Worm (Caenorhabditis elegans) whole organism, L4 larva: Measurements from ENCODE around the gene nas-31.

Experiments
- F37D6.2 ChIP-seq: sonication (generic microtip); optimal IDR thresholded peaks from 2 replicates; lab custom pipeline; 2016; ENCODE audit warnings: mild to moderate bottlenecking, missing genetic modification characterization, missing compliant biosample characterization
- F44E2.7 ChIP-seq: fragments of 200-800 bp; sonication (Bioruptor generic); IDR thresholded peaks from 2 replicates; pipeline ENCODE4 v2.1.2; 2022; ENCODE audit warnings: missing genetic modification characterization, missing compliant biosample characterization
- F49E8.2 ChIP-seq: sonication (generic microtip); optimal IDR thresholded peaks from 2 replicates; lab custom pipeline; 2016; ENCODE audit warnings: missing compliant biosample characterization, mild to moderate bottlenecking, missing genetic modification characterization, borderline replicate concordance
- Y75B8A.6 ChIP-seq: fragments of 200-800 bp; sonication (Bioruptor generic); IDR thresholded peaks from 2 replicates; pipeline ENCODE4 v1.3.6; 2022; ENCODE audit warnings: missing genetic modification reagents, missing genetic modification characterization, missing compliant biosample characterization
- ama-1 ChIP-seq: fragments of 150-350 bp; optimal IDR thresholded peaks from 2 replicates; lab custom pipeline; 2014; ENCODE audit warnings: inconsistent platforms, mixed read lengths
- arid-1 ChIP-seq: fragments of 200-800 bp; sonication (Bioruptor generic); conservative IDR thresholded peaks from 2 replicates; pipeline ENCODE4 v1.3.6; 2022; ENCODE audit warnings: missing genetic modification reagents, missing genetic modification characterization, missing compliant biosample characterization
- ceh-28 ChIP-seq: fragments of 150-350 bp; optimal IDR thresholded peaks from 2 replicates; lab custom pipeline; 2014; ENCODE audit warnings: missing biosample characterization, missing genetic modification reagents, missing genetic modification characterization
- ces-1 ChIP-seq: fragments of 150-350 bp; sonication (generic microtip); optimal IDR thresholded peaks from 4 replicates; lab custom pipeline; 2014; ENCODE audit warnings: missing biosample characterization, missing genetic modification reagents, missing genetic modification characterization
- cey-2 ChIP-seq: sonication (generic microtip); optimal IDR thresholded peaks from 3 replicates; lab custom pipeline; 2017; ENCODE audit warnings: missing genetic modification characterization, mild to moderate bottlenecking, missing compliant biosample characterization, antibody characterized with exemption, borderline replicate concordance; ENCODE audit not compliant: insufficient read depth
- ctbp-1 ChIP-seq: fragments of 200-800 bp; sonication (Bioruptor generic); IDR thresholded peaks from 2 replicates; pipeline ENCODE4 v1.3.6; 2022; ENCODE audit warnings: missing genetic modification reagents, missing genetic modification characterization, missing compliant biosample characterization
- dmd-6 ChIP-seq: fragments of 200-800 bp; sonication (Bioruptor generic); IDR thresholded peaks from 2 replicates; pipeline ENCODE4 v1.3.6; 2022; ENCODE audit warnings: missing genetic modification reagents, missing genetic modification characterization, missing compliant biosample characterization
- egl-43 ChIP-seq: fragments of 200-800 bp; sonication (Bioruptor generic); IDR thresholded peaks from 2 replicates; pipeline ENCODE4 v1.3.6; 2022; ENCODE audit warnings: missing genetic modification reagents, missing genetic modification characterization, missing compliant biosample characterization
- hif-1 ChIP-seq, 2 experiments: sonication (generic microtip); optimal IDR thresholded peaks; 2 replicates each; lab custom pipeline; 2016 to 2017; ENCODE audit warnings: missing compliant biosample characterization in 2 of 2, missing genetic modification characterization in 2 of 2, missing genetic modification reagents in 2 of 2, missing genotype in 2 of 2, mild to moderate bottlenecking in 1 of 2
- hlh-30 ChIP-seq: sonication (generic microtip); optimal IDR thresholded peaks from 2 replicates; lab custom pipeline; 2017; ENCODE audit warnings: antibody characterized with exemption, mild to moderate bottlenecking, missing genetic modification characterization, missing compliant biosample characterization; ENCODE audit not compliant: insufficient read depth
- jun-1 ChIP-seq: fragments of 150-350 bp; optimal IDR thresholded peaks from 2 replicates; lab custom pipeline; 2014; ENCODE audit warnings: missing biosample characterization, missing genetic modification reagents, missing genetic modification characterization
- lir-3 ChIP-seq: sonication (generic microtip); optimal IDR thresholded peaks from 2 replicates; lab custom pipeline; 2016; ENCODE audit warnings: mild to moderate bottlenecking, missing genetic modification characterization, missing compliant biosample characterization
- madf-9 ChIP-seq: fragments of 200-800 bp; sonication (Bioruptor generic); conservative IDR thresholded peaks from 2 replicates; pipeline ENCODE4 v1.3.6; 2022; ENCODE audit warnings: missing genetic modification reagents, missing genetic modification characterization, missing compliant biosample characterization
- mep-1 ChIP-seq: fragments of 150-350 bp; sonication (generic microtip); optimal IDR thresholded peaks from 3 replicates; lab custom pipeline; 2014; ENCODE audit warnings: missing biosample characterization, missing genetic modification characterization
- mxl-3 ChIP-seq: fragments of 200-800 bp; sonication (Bioruptor generic); optimal IDR thresholded peaks from 2 replicates; lab custom pipeline; 2018; ENCODE audit warnings: mild to moderate bottlenecking, missing genetic modification characterization, missing compliant biosample characterization
- nhr-102 ChIP-seq: sonication (generic microtip); optimal IDR thresholded peaks from 2 replicates; lab custom pipeline; 2016; ENCODE audit warnings: mild to moderate bottlenecking, missing genetic modification characterization, moderate library complexity, missing compliant biosample characterization
- nhr-11 ChIP-seq: fragments of 150-350 bp; optimal IDR thresholded peaks from 2 replicates; lab custom pipeline; 2014; ENCODE audit warnings: missing biosample characterization, missing genetic modification characterization
- nhr-237 ChIP-seq: sonication (generic microtip); optimal IDR thresholded peaks from 2 replicates; lab custom pipeline; 2017; ENCODE audit warnings: missing biosample characterization, missing genetic modification characterization
- nhr-25 ChIP-seq: sonication (generic microtip); optimal IDR thresholded peaks from 2 replicates; lab custom pipeline; 2017; ENCODE audit warnings: missing genetic modification characterization, mild to moderate bottlenecking, missing compliant biosample characterization, antibody characterized with exemption, moderate library complexity, borderline replicate concordance; ENCODE audit not compliant: insufficient read depth
- nhr-28 ChIP-seq: fragments of 150-350 bp; optimal IDR thresholded peaks from 2 replicates; lab custom pipeline; 2014; ENCODE audit warnings: missing biosample characterization, missing genetic modification characterization
- nhr-41 ChIP-seq: fragments of 200-800 bp; sonication (Bioruptor generic); IDR thresholded peaks from 2 replicates; pipeline ENCODE4 v1.3.6; 2022; ENCODE audit warnings: missing genetic modification reagents, missing genetic modification characterization, missing compliant biosample characterization
- nhr-42 ChIP-seq: fragments of 200-800 bp; sonication (Bioruptor generic); IDR thresholded peaks from 2 replicates; pipeline ENCODE4 v1.3.6; 2022; ENCODE audit warnings: missing genetic modification characterization, missing compliant biosample characterization
- nhr-6 ChIP-seq: fragments of 150-350 bp; optimal IDR thresholded peaks from 2 replicates; lab custom pipeline; 2014; ENCODE audit warnings: missing biosample characterization, missing genetic modification characterization
- nhr-77 ChIP-seq: fragments of 150-350 bp; optimal IDR thresholded peaks from 2 replicates; lab custom pipeline; 2014; ENCODE audit warnings: missing biosample characterization, missing genetic modification characterization
- pha-4 ChIP-seq, 2 experiments: fragments of 150-350 bp in 1 of 2; fragments of 200-800 bp in 1 of 2; sonication (Bioruptor generic) in 1 of 2; IDR thresholded peaks in 1 of 2; optimal IDR thresholded peaks in 1 of 2; 2 replicates each; pipeline versions ENCODE4 v1.3.6 to Lab custom; 2014 to 2022; ENCODE audit warnings: missing genetic modification characterization in 2 of 2, missing genetic modification reagents in 2 of 2, missing biosample characterization in 1 of 2, missing compliant biosample characterization in 1 of 2
- php-3 ChIP-seq: fragments of 200-800 bp; sonication (Bioruptor generic); IDR thresholded peaks from 2 replicates; pipeline ENCODE4 v1.3.6; 2022; ENCODE audit warnings: missing genetic modification reagents, missing genetic modification characterization, missing compliant biosample characterization
- rbr-2 ChIP-seq: sonication (generic microtip); optimal IDR thresholded peaks from 2 replicates; lab custom pipeline; 2016; ENCODE audit warnings: missing genotype, missing genetic modification characterization, missing compliant biosample characterization
- skn-1 ChIP-seq: fragments of 150-350 bp; optimal IDR thresholded peaks from 2 replicates; lab custom pipeline; 2014; ENCODE audit warnings: missing biosample characterization, missing genetic modification characterization
- spr-3 ChIP-seq: fragments of 200-800 bp; sonication (Bioruptor generic); optimal IDR thresholded peaks from 2 replicates; lab custom pipeline; 2018; ENCODE audit warnings: mild to moderate bottlenecking, missing genetic modification characterization, missing compliant biosample characterization
- tra-1 ChIP-seq: fragments of 200-800 bp; sonication (Bioruptor generic); IDR thresholded peaks from 2 replicates; pipeline ENCODE4 v1.3.6; 2022; ENCODE audit warnings: missing genetic modification reagents, missing genetic modification characterization, missing compliant biosample characterization
- unc-62 ChIP-seq, 3 experiments: fragments of 150-350 bp in 1 of 3; sonication (generic microtip); optimal IDR thresholded peaks in 2 of 3; peaks in 1 of 3; 1 replicate in 1 of 3; 2 replicates in 2 of 3; lab custom pipeline; 2014 to 2017; ENCODE audit warnings: missing biosample characterization in 3 of 3, missing genetic modification characterization in 3 of 3, missing genetic modification reagents in 3 of 3, missing genotype in 1 of 3
- vab-7 ChIP-seq: fragments of 200-800 bp; sonication (Bioruptor generic); IDR thresholded peaks from 2 replicates; pipeline ENCODE4 v1.3.6; 2022; ENCODE audit warnings: missing genetic modification reagents, missing genetic modification characterization, missing compliant biosample characterization
- zip-2 ChIP-seq: fragments of 150-350 bp; optimal IDR thresholded peaks from 2 replicates; lab custom pipeline; 2014; ENCODE audit warnings: missing biosample characterization, missing genetic modification characterization
- ztf-7 ChIP-seq: fragments of 150-350 bp; optimal IDR thresholded peaks from 2 replicates; lab custom pipeline; 2014; ENCODE audit warnings: missing biosample characterization, missing genetic modification characterization

The nas-31 gene

DNA sequence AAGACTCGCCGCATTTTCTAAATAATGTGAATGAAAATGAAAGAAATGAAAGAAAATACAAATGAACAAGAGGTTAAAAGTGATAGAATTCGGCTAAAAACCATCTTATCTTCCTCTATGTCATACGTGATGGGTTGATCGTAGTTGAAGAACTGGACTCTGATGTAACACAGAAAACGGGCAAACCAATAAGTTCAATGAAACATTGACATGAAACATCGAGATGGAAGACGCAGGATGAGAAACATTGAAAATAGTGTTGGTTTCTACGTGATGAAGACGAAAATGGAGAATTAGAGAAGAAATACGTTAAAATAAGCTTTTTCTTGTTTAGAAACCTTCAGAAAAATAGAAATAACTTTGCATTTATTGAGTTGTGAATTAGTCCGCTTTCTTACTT is 30.7 kb downstream of the nas-31 start, which contains the start of gene F32D8.12 (continued):
- TF ChIP-seq pha-4 (GFP tag; IDR thresholded peaks at IDR 0.05; lab: Robert Waterston, UW) (no peak), pha-4 (tag; optimal IDR thresholded peaks at IDR 0.05; lab: Kevin White, UChicago) (no peak), nhr-41 (GFP tag; lab: Robert Waterston, UW) (no peak), mep-1 (tag; lab: Kevin White, UChicago) (peak; percentile 34), spr-3 (GFP tag; lab: Kevin White, UChicago) (no peak), Y75B8A.6 (GFP tag; lab: Robert Waterston, UW) (no peak), ztf-7 (tag; lab: Kevin White, UChicago) (no peak), F49E8.2 (no peak), F37D6.2 (tag; lab: Kevin White, UChicago) (no peak), hif-1 (tag; optimal IDR thresholded peaks at IDR 0.05; lab: Kevin White, UChicago) (peak in 1 of 2 experiments; percentile 85), mxl-3 (GFP tag; lab: Kevin White, UChicago) (no peak), lir-3 (no peak), hlh-30 (tag; lab: Kevin White, UChicago) (peak; percentile 39), php-3 (GFP tag; lab: Robert Waterston, UW) (no peak), ama-1 (no peak), nhr-11 (peak; percentile 47), nhr-6 (tag; lab: Kevin White, UChicago) (no peak), dmd-6 (GFP tag; lab: Robert Waterston, UW) (peak; percentile 58), nhr-28 (tag; lab: Kevin White, UChicago) (peak; percentile 73), ceh-28 (tag; lab: Kevin White, UChicago) (no peak), ctbp-1 (GFP tag; lab: Robert Waterston, UW) (0 out of 2 replicates have a peak, but pooled peaks have one; percentile 17), F44E2.7 (GFP tag; lab: Robert Waterston, UW) (no peak), tra-1 (GFP tag; lab: Robert Waterston, UW) (no peak), nhr-237 (tag; lab: Kevin White, UChicago) (no peak), rbr-2 (tag; lab: Kevin White, UChicago) (no peak), zip-2 (tag; lab: Kevin White, UChicago) (no peak), nhr-42 (GFP tag; lab: Robert Waterston, UW) (no peak), vab-7 (GFP tag; lab: Robert Waterston, UW) (no peak), ces-1 (GFP tag; lab: Kevin White, UChicago) (no peak), cey-2 (no peak), madf-9 (GFP tag; lab: Robert Waterston, UW) (no peak), nhr-25 (tag; lab: Kevin White, UChicago) (no peak), nhr-102 (tag; lab: Kevin White, UChicago) (no peak), skn-1 (tag; lab: Kevin White, UChicago) (no peak), jun-1 (no peak), egl-43 (no peak)
- TF ChIP-seq, all 104 proteins: peak for 20

DNA sequence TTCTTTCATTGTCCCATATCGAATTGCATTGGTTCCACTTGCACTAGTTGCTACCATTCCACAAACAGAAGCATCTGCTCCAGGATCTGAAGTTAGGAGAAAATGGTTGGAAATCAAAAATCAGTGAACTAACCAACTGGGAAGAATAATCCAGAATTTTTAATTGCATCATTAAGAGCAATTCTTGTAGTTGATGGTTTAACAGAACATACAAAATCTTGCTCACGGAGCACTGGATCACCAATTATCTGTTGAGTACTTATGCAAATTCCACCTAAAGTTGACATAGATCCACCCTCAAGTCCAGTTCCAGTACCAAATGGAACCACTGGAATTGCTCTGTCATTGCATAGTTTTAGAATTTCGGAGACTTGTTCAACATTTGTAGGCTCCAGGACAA is 31.9 kb downstream of the nas-31 start:
- peak in 1 of 2 experiments; percentile 90 for TF ChIP-seq unc-62 (GFP tag; optimal IDR thresholded peaks at IDR 0.05 in 1 of 2; lab: Kevin White, UChicago)
- no peak for TF ChIP-seq unc-62 (tag; optimal IDR thresholded peaks at IDR 0.05; lab: Kevin White, UChicago)
- TF ChIP-seq nhr-77 (tag; lab: Kevin White, UChicago) = no peak
- TF ChIP-seq arid-1 (GFP tag; lab: Robert Waterston, UW) = no peak
